Worm (Caenorhabditis elegans): ENCODE measurements around the gene nhr-32.

DNA sequence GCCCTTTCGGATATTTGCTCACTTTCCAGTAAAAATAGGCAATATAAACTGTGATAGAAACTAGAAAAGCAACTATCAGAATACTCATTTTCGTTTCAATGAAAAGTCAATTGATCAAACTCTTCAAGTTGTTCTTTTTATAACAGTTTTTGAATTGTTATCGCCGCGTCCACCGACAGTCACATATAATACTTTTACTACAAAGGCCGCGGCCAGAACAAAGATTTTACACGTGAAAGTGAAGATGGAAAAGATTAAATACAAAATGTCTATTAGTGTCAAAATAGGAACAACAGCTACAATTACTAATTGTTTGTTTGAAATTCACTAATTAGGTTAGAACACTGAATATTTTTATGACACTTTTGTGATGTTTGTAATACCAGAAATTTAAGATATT lies 17.8 kb downstream of the nhr-32 start, which contains the start of gene cyp-14A2:
- no peak for TF ChIP-seq nhr-6 (tag; optimal IDR thresholded peaks at IDR 0.05)
- TF ChIP-seq mep-1 (tag; optimal IDR thresholded peaks at IDR 0.05) = no peak
- TF ChIP-seq arid-1 (GFP tag; conservative IDR thresholded peaks at IDR 0.05) = no peak
- TF ChIP-seq mxl-3 (GFP tag; optimal IDR thresholded peaks at IDR 0.05) = no peak
- no peak for TF ChIP-seq F49E8.2 (tag; optimal IDR thresholded peaks at IDR 0.05; ENCODE audit: borderline replicate concordance)

All from whole organism, L4 larva.